Fruit fly (Drosophila melanogaster) whole organism, embryonic: ENCODE data around the gene barc.
A peak's percentile ranks its signal among the peaks of the same experiment; 100 is the strongest.

Source experiments
- B-H1 ChIP-seq: fragments of 200-800 bp; sonication (Bioruptor generic); IDR thresholded peaks from 3 replicates; pipeline ENCODE4 v1.3.6; 2022; ENCODE audit warnings: missing biosample characterization, missing genetic modification characterization
- Bteb2 ChIP-seq: fragments of 200-800 bp; sonication (Bioruptor generic); optimal IDR thresholded peaks from 2 replicates; lab custom pipeline; 2016; ENCODE audit warnings: missing biosample characterization, missing genetic modification characterization
- CG10654 ChIP-seq: fragments of 200-800 bp; sonication (Bioruptor generic); optimal IDR thresholded peaks from 2 replicates; lab custom pipeline; 2016; ENCODE audit warnings: missing biosample characterization, missing genetic modification characterization
- CG11085 ChIP-seq: fragments of 200-800 bp; sonication (Bioruptor generic); IDR thresholded peaks from 2 replicates; pipeline ENCODE4 v1.3.6; 2022; ENCODE audit warnings: missing biosample characterization, missing genetic modification characterization
- CG13296 ChIP-seq: fragments of 200-800 bp; sonication (Bioruptor generic); optimal IDR thresholded peaks from 3 replicates; lab custom pipeline; 2018; ENCODE audit warnings: missing biosample characterization, mild to moderate bottlenecking, missing genetic modification characterization
- CG14014 ChIP-seq: fragments of 200-800 bp; sonication (Bioruptor generic); IDR thresholded peaks from 2 replicates; pipeline ENCODE4 v1.3.6; 2022; ENCODE audit warnings: missing biosample characterization, missing genetic modification characterization
- CG15479 ChIP-seq: fragments of 200-800 bp; sonication (Bioruptor generic); optimal IDR thresholded peaks from 3 replicates; lab custom pipeline; 2019; ENCODE audit warnings: missing biosample characterization, mild to moderate bottlenecking, missing genetic modification characterization, moderate library complexity
- CG32532 ChIP-seq: fragments of 200-800 bp; sonication (Bioruptor generic); IDR thresholded peaks from 2 replicates; pipeline ENCODE4 v1.3.6; 2022; ENCODE audit warnings: missing biosample characterization, missing genetic modification characterization
- CG32767 ChIP-seq: fragments of 200-800 bp; sonication (Bioruptor generic); IDR thresholded peaks from 2 replicates; pipeline ENCODE4 v1.3.6; 2022; ENCODE audit warnings: missing biosample characterization, missing genetic modification characterization
- CG34224 ChIP-seq: fragments of 200-800 bp; sonication (Bioruptor generic); IDR thresholded peaks from 3 replicates; pipeline ENCODE4 v1.3.6; 2022; ENCODE audit warnings: missing biosample characterization, missing genetic modification characterization; ENCODE audit not compliant: partially characterized antibody
- CG34422 ChIP-seq: fragments of 200-800 bp; sonication (Bioruptor generic); IDR thresholded peaks from 3 replicates; pipeline ENCODE4 v1.3.6; 2022; ENCODE audit warnings: missing biosample characterization, missing genetic modification characterization
- CG4360 ChIP-seq: fragments of 200-800 bp; sonication (Bioruptor generic); IDR thresholded peaks from 2 replicates; pipeline ENCODE4 v1.3.6; 2022; ENCODE audit warnings: missing biosample characterization, missing genetic modification characterization
- CG43689 ChIP-seq: fragments of 200-800 bp; sonication (Bioruptor generic); IDR thresholded peaks from 2 replicates; pipeline ENCODE4 v1.3.6; 2022; ENCODE audit warnings: missing biosample characterization, missing genetic modification characterization
- CG4424 ChIP-seq: fragments of 200-800 bp; sonication (Bioruptor generic); optimal IDR thresholded peaks from 3 replicates; lab custom pipeline; 2016; ENCODE audit warnings: missing biosample characterization, missing genetic modification characterization
- CG4730 ChIP-seq: fragments of 200-800 bp; sonication (Bioruptor generic); IDR thresholded peaks from 2 replicates; pipeline ENCODE4 v1.3.6; 2022; ENCODE audit warnings: missing biosample characterization, missing genetic modification characterization
- CG5953 ChIP-seq: fragments of 200-800 bp; sonication (Bioruptor generic); IDR thresholded peaks from 2 replicates; pipeline ENCODE4 v1.3.6; 2022; ENCODE audit warnings: missing biosample characterization, missing genetic modification characterization
- CG6175 ChIP-seq: fragments of 200-800 bp; sonication (Bioruptor generic); IDR thresholded peaks from 3 replicates; pipeline ENCODE4 v1.3.6; 2022; ENCODE audit warnings: missing biosample characterization, missing genetic modification characterization
- CG6254 ChIP-seq: fragments of 200-800 bp; sonication (Bioruptor generic); optimal IDR thresholded peaks from 3 replicates; lab custom pipeline; 2017; ENCODE audit warnings: mild to moderate bottlenecking, missing biosample characterization, missing genetic modification reagents, missing genetic modification characterization
- CG7271 ChIP-seq: fragments of 200-800 bp; sonication (Bioruptor generic); optimal IDR thresholded peaks from 2 replicates; lab custom pipeline; 2018; ENCODE audit warnings: missing biosample characterization, mild to moderate bottlenecking, missing genetic modification characterization, moderate library complexity
- CG7372 ChIP-seq: fragments of 200-800 bp; sonication (Bioruptor generic); IDR thresholded peaks from 2 replicates; pipeline ENCODE4 v1.3.6; 2022; ENCODE audit warnings: missing biosample characterization, missing genetic modification characterization
- CG9727 ChIP-seq: fragments of 200-800 bp; sonication (Bioruptor generic); optimal IDR thresholded peaks from 3 replicates; lab custom pipeline; 2017; ENCODE audit warnings: missing biosample characterization, mild to moderate bottlenecking, missing genetic modification characterization
- CG9817 ChIP-seq: fragments of 200-800 bp; sonication (Bioruptor generic); optimal IDR thresholded peaks from 2 replicates; lab custom pipeline; 2018; ENCODE audit warnings: missing biosample characterization, mild to moderate bottlenecking, missing genetic modification characterization, moderate library complexity
- CrebB ChIP-seq: fragments of 200-800 bp; sonication (Bioruptor generic); optimal IDR thresholded peaks from 3 replicates; lab custom pipeline; 2018; ENCODE audit warnings: missing biosample characterization, mild to moderate bottlenecking, missing genetic modification characterization
- Doc2 ChIP-seq: fragments of 200-800 bp; sonication (Bioruptor generic); IDR thresholded peaks from 2 replicates; pipeline ENCODE4 v1.3.6; 2022; ENCODE audit warnings: missing biosample characterization, missing genetic modification characterization
- Drgx ChIP-seq: fragments of 200-800 bp; sonication (Bioruptor generic); IDR thresholded peaks from 2 replicates; pipeline ENCODE4 v1.3.6; 2022; ENCODE audit warnings: missing biosample characterization, missing genetic modification characterization
- Ets65A ChIP-seq: fragments of 200-800 bp; sonication (Bioruptor generic); peaks from one replicate; lab custom pipeline; 2016; ENCODE audit warnings: missing biosample characterization, missing genetic modification characterization
- H2.0 ChIP-seq: fragments of 200-800 bp; sonication (Bioruptor generic); IDR thresholded peaks from 2 replicates; pipeline ENCODE4 v1.3.6; 2022; ENCODE audit warnings: missing biosample characterization, missing genetic modification characterization
- HLHmδ ChIP-seq: fragments of 200-800 bp; sonication (Bioruptor generic); optimal IDR thresholded peaks from 2 replicates; lab custom pipeline; 2018; ENCODE audit warnings: missing biosample characterization, mild to moderate bottlenecking, missing genetic modification characterization, moderate library complexity
- Hey ChIP-seq: fragments of 200-800 bp; sonication (Bioruptor generic); optimal IDR thresholded peaks from 3 replicates; lab custom pipeline; 2018; ENCODE audit warnings: missing biosample characterization, mild to moderate bottlenecking, missing genetic modification characterization
- HmgD ChIP-seq: fragments of 200-800 bp; sonication (Bioruptor generic); optimal IDR thresholded peaks from 3 replicates; lab custom pipeline; 2016; ENCODE audit warnings: missing biosample characterization, missing genetic modification characterization
- Hr51 ChIP-seq, 2 experiments: fragments of 200-800 bp; sonication (Bioruptor generic); optimal IDR thresholded peaks; 2 replicates in 1 of 2; 3 replicates in 1 of 2; lab custom pipeline; 2016 to 2018; ENCODE audit warnings: missing biosample characterization in 2 of 2, missing genetic modification characterization in 2 of 2, mild to moderate bottlenecking in 1 of 2, moderate library complexity in 1 of 2
- Hsf ChIP-seq: fragments of 200-800 bp; sonication (Bioruptor generic); optimal IDR thresholded peaks from 3 replicates; lab custom pipeline; 2016; ENCODE audit warnings: missing biosample characterization, missing genetic modification characterization
- Jarid2 ChIP-seq: fragments of 200-800 bp; sonication (Bioruptor generic); optimal IDR thresholded peaks from 3 replicates; lab custom pipeline; 2017; ENCODE audit warnings: mild to moderate bottlenecking, missing biosample characterization, missing genetic modification reagents, missing genetic modification characterization
- Mrtf ChIP-seq: fragments of 200-800 bp; sonication (Bioruptor generic); IDR thresholded peaks from 3 replicates; pipeline ENCODE4 v1.3.6; 2022; ENCODE audit warnings: missing biosample characterization, missing genetic modification characterization
- PHDP ChIP-seq: fragments of 200-800 bp; sonication (Bioruptor generic); optimal IDR thresholded peaks from 3 replicates; lab custom pipeline; 2018; ENCODE audit warnings: missing biosample characterization, mild to moderate bottlenecking, missing genetic modification characterization, moderate library complexity
- TFAM ChIP-seq: fragments of 200-800 bp; sonication (Bioruptor generic); optimal IDR thresholded peaks from 2 replicates; lab custom pipeline; 2017; ENCODE audit warnings: missing biosample characterization, missing genetic modification characterization, inconsistent platforms
- Trl ChIP-seq, 3 experiments: fragments of >200 bp in 2 of 3; fragments of 200-800 bp in 1 of 3; sonication (Bioruptor generic) in 1 of 3; optimal IDR thresholded peaks; 2 replicates in 1 of 3; 3 replicates in 2 of 3; lab custom pipeline; 2016 to 2017; ENCODE audit warnings: missing biosample characterization in 1 of 3, missing genetic modification characterization in 1 of 3
- Xbp1 ChIP-seq: fragments of 200-800 bp; sonication (Bioruptor generic); optimal IDR thresholded peaks from 3 replicates; lab custom pipeline; 2016; ENCODE audit warnings: missing biosample characterization, mild to moderate bottlenecking, missing genetic modification characterization
- ato ChIP-seq: fragments of 200-800 bp; sonication (Bioruptor generic); IDR thresholded peaks from 2 replicates; pipeline ENCODE4 v1.3.6; 2022; ENCODE audit warnings: missing biosample characterization, missing genetic modification characterization; ENCODE audit not compliant: partially characterized antibody
- bigmax ChIP-seq: fragments of 200-800 bp; sonication (Bioruptor generic); optimal IDR thresholded peaks from 2 replicates; lab custom pipeline; 2018; ENCODE audit warnings: missing biosample characterization, mild to moderate bottlenecking, missing genetic modification characterization
- cg ChIP-seq: fragments of 200-800 bp; sonication (Bioruptor generic); optimal IDR thresholded peaks from 3 replicates; lab custom pipeline; 2019; ENCODE audit warnings: missing biosample characterization, mild to moderate bottlenecking, missing genetic modification characterization, moderate library complexity
- dimm ChIP-seq: fragments of 200-800 bp; sonication (Bioruptor generic); IDR thresholded peaks from 2 replicates; pipeline ENCODE4 v1.3.6; 2022; ENCODE audit warnings: missing biosample characterization, missing genetic modification characterization
- gfzf ChIP-seq: fragments of 200-800 bp; sonication (Bioruptor generic); optimal IDR thresholded peaks from 2 replicates; lab custom pipeline; 2016; ENCODE audit warnings: missing biosample characterization, mild to moderate bottlenecking, missing genetic modification characterization, moderate library complexity
- gro ChIP-seq: fragments of 200-800 bp; sonication (Bioruptor generic); optimal IDR thresholded peaks from 2 replicates; lab custom pipeline; 2016; ENCODE audit warnings: missing biosample characterization, missing genetic modification characterization
- inv ChIP-seq: fragments of 200-800 bp; sonication (Bioruptor generic); IDR thresholded peaks from 2 replicates; pipeline ENCODE4 v1.3.6; 2022; ENCODE audit warnings: missing biosample characterization, missing genetic modification characterization; ENCODE audit not compliant: partially characterized antibody
- shn ChIP-seq: fragments of 200-800 bp; sonication (Bioruptor generic); optimal IDR thresholded peaks from 3 replicates; lab custom pipeline; 2016; ENCODE audit warnings: missing biosample characterization, missing genetic modification characterization
- sna ChIP-seq: fragments of 200-800 bp; sonication (Bioruptor generic); IDR thresholded peaks from 2 replicates; pipeline ENCODE4 v1.3.6; 2022; ENCODE audit warnings: missing biosample characterization, missing genetic modification characterization; ENCODE audit not compliant: partially characterized antibody
- ssp ChIP-seq: fragments of 200-800 bp; sonication (Bioruptor generic); IDR thresholded peaks from 2 replicates; pipeline ENCODE4 v1.3.6; 2022; ENCODE audit warnings: missing biosample characterization, missing genetic modification characterization
- tll ChIP-seq, 2 experiments: fragments of 200-800 bp in 1 of 2; fragments of >200 bp in 1 of 2; sonication (Bioruptor generic) in 1 of 2; optimal IDR thresholded peaks; 2 replicates each; lab custom pipeline; 2017 to 2019; ENCODE audit warnings: missing biosample characterization in 2 of 2, missing genetic modification characterization in 2 of 2, mild to moderate bottlenecking in 1 of 2, moderate library complexity in 1 of 2
- tup ChIP-seq: fragments of 200-800 bp; sonication (Bioruptor generic); optimal IDR thresholded peaks from 2 replicates; lab custom pipeline; 2016; ENCODE audit warnings: missing biosample characterization, mild to moderate bottlenecking, missing genetic modification characterization, moderate library complexity
- zen ChIP-seq: fragments of 200-800 bp; sonication (Bioruptor generic); optimal IDR thresholded peaks from 3 replicates; lab custom pipeline; 2018; ENCODE audit warnings: missing biosample characterization, mild to moderate bottlenecking, missing genetic modification characterization, moderate library complexity

The barc gene

dm6 chr3L:21412140-21412539 is 20.8 kb downstream of the barc start (continued):
- TF ChIP-seq CrebB (tag; lab: Kevin White, UChicago) (no peak), CG7271 (no peak), CG43689 (GFP tag; lab: Robert Waterston, UW) (no peak), PHDP (peak; percentile 4), CG9817 (tag; lab: Kevin White, UChicago) (peak; percentile 25), CG11085 (GFP tag; lab: Robert Waterston, UW) (no peak), cg (GFP tag; lab: Kevin White, UChicago) (no peak), CG14014 (GFP tag; lab: Robert Waterston, UW) (peak; percentile 22; the same call in 1 of the 2 replicates), CG34422 (GFP tag; lab: Robert Waterston, UW) (no peak), CG32532 (GFP tag; lab: Robert Waterston, UW) (no peak), CG5953 (GFP tag; lab: Robert Waterston, UW) (no peak), CG4360 (GFP tag; lab: Robert Waterston, UW) (no peak), Doc2 (GFP tag; lab: Robert Waterston, UW) (no peak), dimm (GFP tag; lab: Robert Waterston, UW) (no peak), Hsf (no peak), gfzf (GFP tag; lab: Kevin White, UChicago) (no peak), CG34224 (GFP tag; lab: Robert Waterston, UW) (no peak), CG15479 (no peak), CG7372 (no peak), sna (GFP tag; lab: Robert Waterston, UW) (no peak), Mrtf (GFP tag; lab: Robert Waterston, UW) (no peak), Bteb2 (GFP tag; lab: Kevin White, UChicago) (no peak), CG10654 (no peak), HLHmδ (GFP tag; lab: Kevin White, UChicago) (no peak), shn (GFP tag; lab: Kevin White, UChicago) (no peak), CG6175 (GFP tag; lab: Robert Waterston, UW) (no peak), Hey (tag; lab: Kevin White, UChicago) (no peak), CG4730 (GFP tag; lab: Robert Waterston, UW) (no peak), CG32767 (GFP tag; lab: Robert Waterston, UW) (no peak), TFAM (no peak), Drgx (GFP tag; lab: Robert Waterston, UW) (no peak), CG9727 (GFP tag; lab: Kevin White, UChicago) (no peak), Jarid2 (peak; percentile 29), B-H1 (no peak), Xbp1 (no peak), CG4424 (GFP tag; lab: Kevin White, UChicago) (no peak), gro (GFP tag; lab: Kevin White, UChicago) (no peak), HmgD (no peak), Trl (optimal IDR thresholded peaks at IDR 0.05; lab: Kevin White, UChicago) (no peak), Trl (GFP tag; optimal IDR thresholded peaks at IDR 0.05; lab: Kevin White, UChicago) (no peak), ssp (GFP tag; lab: Robert Waterston, UW) (no peak), bigmax (GFP tag; lab: Kevin White, UChicago) (no peak), zen (tag; lab: Kevin White, UChicago) (no peak), CG13296 (peak; percentile 68), H2.0 (GFP tag; lab: Robert Waterston, UW) (no peak), Hr51 (GFP tag; optimal IDR thresholded peaks at IDR 0.05; lab: Kevin White, UChicago) (no peak), tll (GFP tag; optimal IDR thresholded peaks at IDR 0.05; lab: Kevin White, UChicago) (no peak), ato (GFP tag; lab: Robert Waterston, UW) (no peak), tup (GFP tag; lab: Kevin White, UChicago) (no peak), inv (no peak), Ets65A (GFP tag; lab: Kevin White, UChicago) (no peak), CG6254 (GFP tag; lab: Kevin White, UChicago) (no peak)
